Worm (Caenorhabditis elegans) whole organism, L1 larva: ENCODE data around the gene F54C8.1.
A peak's percentile ranks its signal among the peaks of the same experiment; 100 is the strongest.

Source experiments
- C34B4.2 ChIP-seq: sonication (generic microtip); optimal IDR thresholded peaks from 2 replicates; lab custom pipeline; 2017; ENCODE audit warnings: mild to moderate bottlenecking, missing genetic modification characterization, missing compliant biosample characterization
- F16B12.6 ChIP-seq: fragments of 150-350 bp; optimal IDR thresholded peaks from 2 replicates; lab custom pipeline; 2014; ENCODE audit warnings: missing biosample characterization, missing genetic modification characterization
- aha-1 ChIP-seq: fragments of 150-350 bp; optimal IDR thresholded peaks from 2 replicates; lab custom pipeline; 2014; ENCODE audit warnings: missing biosample characterization, missing genetic modification characterization
- alr-1 ChIP-seq: fragments of 200-800 bp; sonication (Bioruptor generic); optimal IDR thresholded peaks from 2 replicates; lab custom pipeline; 2018; ENCODE audit warnings: borderline replicate concordance, mild to moderate bottlenecking, missing genetic modification characterization, missing compliant biosample characterization
- aly-2 ChIP-seq: fragments of 150-350 bp; optimal IDR thresholded peaks from 2 replicates; lab custom pipeline; 2014; ENCODE audit warnings: missing biosample characterization, missing genetic modification characterization
- ceh-82 ChIP-seq, 3 experiments: fragments of 150-350 bp in 1 of 3; sonication (generic microtip) in 2 of 3; optimal IDR thresholded peaks; 2 replicates each; lab custom pipeline; 2014 to 2017; ENCODE audit warnings: missing biosample characterization in 3 of 3, missing genetic modification characterization in 3 of 3
- dpl-1 ChIP-seq, 3 experiments: fragments of 150-350 bp in 2 of 3; sonication (generic microtip) in 1 of 3; optimal IDR thresholded peaks; 2 replicates each; lab custom pipeline; 2014 to 2017; ENCODE audit warnings: missing biosample characterization in 3 of 3, missing genetic modification characterization in 3 of 3, missing genetic modification reagents in 3 of 3
- dsc-1 ChIP-seq: sonication (generic microtip); optimal IDR thresholded peaks from 2 replicates; lab custom pipeline; 2016; ENCODE audit warnings: mild to moderate bottlenecking, missing genetic modification characterization, missing compliant biosample characterization
- efl-1 ChIP-seq, 4 experiments: fragments of 150-350 bp; optimal IDR thresholded peaks in 3 of 4; peaks in 1 of 4; 1 replicate in 1 of 4; 2 replicates in 3 of 4; lab custom pipeline; 2014; ENCODE audit warnings: missing biosample characterization in 2 of 4, missing genetic modification characterization in 2 of 4, missing genetic modification reagents in 2 of 4
- elt-2 ChIP-seq: sonication (generic microtip); optimal IDR thresholded peaks from 2 replicates; lab custom pipeline; 2016; ENCODE audit warnings: missing genetic modification characterization, mild to moderate bottlenecking, inconsistent platforms, missing compliant biosample characterization, missing genetic modification reagents
- ets-5 ChIP-seq: fragments of 200-800 bp; sonication (Bioruptor generic); IDR thresholded peaks from 2 replicates; pipeline ENCODE4 v1.3.6; 2022; ENCODE audit warnings: missing genetic modification characterization, missing compliant biosample characterization
- fkh-10 ChIP-seq: sonication (generic microtip); optimal IDR thresholded peaks from 2 replicates; lab custom pipeline; 2017; ENCODE audit warnings: missing biosample characterization, missing genetic modification reagents, missing genetic modification characterization
- fkh-4 ChIP-seq: sonication (generic microtip); optimal IDR thresholded peaks from 2 replicates; lab custom pipeline; 2016; ENCODE audit warnings: missing compliant biosample characterization, missing genetic modification characterization, borderline replicate concordance
- fkh-8 ChIP-seq: sonication (generic microtip); optimal IDR thresholded peaks from 2 replicates; lab custom pipeline; 2016; ENCODE audit warnings: mild to moderate bottlenecking, missing genetic modification characterization, missing compliant biosample characterization
- grh-1 ChIP-seq: fragments of 200-800 bp; sonication (Bioruptor generic); IDR thresholded peaks from 2 replicates; pipeline ENCODE4 v1.3.6; 2022; ENCODE audit warnings: missing genetic modification reagents, missing genetic modification characterization, missing compliant biosample characterization
- hlh-17 ChIP-seq: fragments of 200-800 bp; sonication (Bioruptor generic); optimal IDR thresholded peaks from 2 replicates; lab custom pipeline; 2018; ENCODE audit warnings: missing genetic modification characterization, mild to moderate bottlenecking, missing compliant biosample characterization, moderate library complexity, borderline replicate concordance
- irx-1 ChIP-seq: sonication (generic microtip); optimal IDR thresholded peaks from 2 replicates; lab custom pipeline; 2016; ENCODE audit warnings: missing genetic modification characterization, missing compliant biosample characterization
- isw-1 ChIP-seq: fragments of 200-800 bp; sonication (Bioruptor generic); IDR thresholded peaks from 2 replicates; pipeline ENCODE4 v1.3.6; 2022; ENCODE audit warnings: missing genetic modification characterization, missing compliant biosample characterization
- lin-14 ChIP-seq: fragments of 200-800 bp; sonication (Bioruptor generic); optimal IDR thresholded peaks from 2 replicates; lab custom pipeline; 2018; ENCODE audit warnings: mild to moderate bottlenecking, missing genetic modification characterization, moderate library complexity, missing compliant biosample characterization
- lin-15B ChIP-seq: fragments of 150-350 bp; sonication (generic microtip); optimal IDR thresholded peaks from 3 replicates; lab custom pipeline; 2014; ENCODE audit warnings: missing biosample characterization, missing genetic modification characterization
- lin-35 ChIP-seq, 2 experiments: fragments of 150-350 bp; optimal IDR thresholded peaks; 2 replicates each; lab custom pipeline; 2014; ENCODE audit warnings: missing biosample characterization in 2 of 2, missing genetic modification characterization in 2 of 2, missing genetic modification reagents in 2 of 2
- lin-39 ChIP-seq: fragments of 150-350 bp; optimal IDR thresholded peaks from 2 replicates; lab custom pipeline; 2014; ENCODE audit warnings: missing biosample characterization, missing genetic modification reagents, missing genetic modification characterization
- lsy-2 ChIP-seq, 2 experiments: fragments of 150-350 bp; optimal IDR thresholded peaks; 2 replicates each; lab custom pipeline; 2014; ENCODE audit warnings: missing biosample characterization in 2 of 2, missing genetic modification characterization in 2 of 2
- mep-1 ChIP-seq: fragments of 150-350 bp; optimal IDR thresholded peaks from 2 replicates; lab custom pipeline; 2014; ENCODE audit warnings: missing biosample characterization, missing genetic modification characterization
- nhr-11 ChIP-seq: fragments of 150-350 bp; optimal IDR thresholded peaks from 2 replicates; lab custom pipeline; 2014; ENCODE audit warnings: missing biosample characterization, missing genetic modification characterization
- nhr-12 ChIP-seq: sonication (generic microtip); optimal IDR thresholded peaks from 2 replicates; lab custom pipeline; 2017; ENCODE audit warnings: missing biosample characterization, missing genetic modification characterization
- nhr-20 ChIP-seq: sonication (generic microtip); optimal IDR thresholded peaks from 2 replicates; lab custom pipeline; 2016; ENCODE audit warnings: mild to moderate bottlenecking, missing genetic modification characterization, missing compliant biosample characterization
- nhr-71 ChIP-seq: sonication (generic microtip); optimal IDR thresholded peaks from 2 replicates; lab custom pipeline; 2016; ENCODE audit warnings: mild to moderate bottlenecking, missing genetic modification characterization, moderate library complexity, missing compliant biosample characterization
- nhr-77 ChIP-seq: fragments of 150-350 bp; optimal IDR thresholded peaks from 2 replicates; lab custom pipeline; 2014; ENCODE audit warnings: missing biosample characterization, missing genetic modification characterization
- nhr-85 ChIP-seq: sonication (generic microtip); peaks from one replicate; lab custom pipeline; 2016; ENCODE audit warnings: missing genetic modification characterization, inconsistent platforms, missing compliant biosample characterization
- pqm-1 ChIP-seq: sonication (generic microtip); optimal IDR thresholded peaks from 3 replicates; lab custom pipeline; 2017; ENCODE audit warnings: missing biosample characterization, missing genetic modification characterization
- rnt-1 ChIP-seq: sonication (generic microtip); optimal IDR thresholded peaks from 2 replicates; lab custom pipeline; 2016; ENCODE audit warnings: mild to moderate bottlenecking, missing genetic modification characterization, moderate library complexity, missing compliant biosample characterization
- skn-1 ChIP-seq: fragments of 150-350 bp; optimal IDR thresholded peaks from 2 replicates; lab custom pipeline; 2014; ENCODE audit warnings: missing biosample characterization, missing genetic modification characterization
- snu-23 ChIP-seq: sonication (generic microtip); optimal IDR thresholded peaks from 2 replicates; lab custom pipeline; 2016; ENCODE audit warnings: missing genetic modification characterization, missing compliant biosample characterization
- sox-4 ChIP-seq: sonication (generic microtip); optimal IDR thresholded peaks from 2 replicates; lab custom pipeline; 2016; ENCODE audit warnings: missing genetic modification characterization, missing compliant biosample characterization
- sptf-1 ChIP-seq: fragments of 150-350 bp; optimal IDR thresholded peaks from 2 replicates; lab custom pipeline; 2014; ENCODE audit warnings: missing biosample characterization, missing genetic modification characterization
- swsn-7 ChIP-seq: sonication (generic microtip); optimal IDR thresholded peaks from 2 replicates; lab custom pipeline; 2016; ENCODE audit warnings: missing genetic modification characterization, missing compliant biosample characterization
- unc-86 ChIP-seq: sonication (generic microtip); optimal IDR thresholded peaks from 2 replicates; lab custom pipeline; 2016; ENCODE audit warnings: missing genetic modification characterization, missing compliant biosample characterization
- xbp-1 ChIP-seq: sonication (generic microtip); optimal IDR thresholded peaks from 2 replicates; lab custom pipeline; 2016; ENCODE audit warnings: missing genetic modification characterization, missing compliant biosample characterization
- zip-4 ChIP-seq: fragments of 200-800 bp; sonication (Bioruptor generic); optimal IDR thresholded peaks from 2 replicates; lab custom pipeline; 2018; ENCODE audit warnings: mild to moderate bottlenecking, missing genetic modification characterization, moderate library complexity, missing compliant biosample characterization
- ztf-4 ChIP-seq: fragments of 150-350 bp; optimal IDR thresholded peaks from 2 replicates; lab custom pipeline; 2014; ENCODE audit warnings: missing biosample characterization, missing genetic modification characterization

F54C8.1 gene

ce11 chrIII:9482423-9482993 lies 43.0 kb downstream of the F54C8.1 start (continued):
- TF ChIP-seq aly-2 (tag; lab: Kevin White, UChicago): no peak
- TF ChIP-seq mep-1 (tag; lab: Kevin White, UChicago): peak; percentile 37
- no peak for TF ChIP-seq elt-2 (tag; lab: Kevin White, UChicago)
- no peak for TF ChIP-seq irx-1 (tag; lab: Kevin White, UChicago)
- peak; percentile 51 for TF ChIP-seq nhr-85 (tag; lab: Kevin White, UChicago)
- TF ChIP-seq ztf-4 (tag; lab: Kevin White, UChicago): no peak

- TF ChIP-seq hlh-17 (GFP tag; lab: Kevin White, UChicago) (no peak), isw-1 (GFP tag; lab: Robert Waterston, UW) (peak; percentile 15), nhr-11 (tag; lab: Kevin White, UChicago) (no peak), C34B4.2 (tag; lab: Kevin White, UChicago) (no peak), sox-4 (tag; lab: Kevin White, UChicago) (no peak), lin-35 (GFP tag; optimal IDR thresholded peaks at IDR 0.05; lab: Kevin White, UChicago) (peak in 1 of 2 experiments; percentile 32), efl-1 (optimal IDR thresholded peaks at IDR 0.05; lab: Kevin White, UChicago) (peak; percentile 23 to 29), efl-1 (GFP tag; optimal IDR thresholded peaks at IDR 0.05 in 1 of 2; lab: Kevin White, UChicago) (no peak), lsy-2 (tag; optimal IDR thresholded peaks at IDR 0.05; lab: Kevin White, UChicago) (peak in 1 of 2 experiments; percentile 64), lin-14 (GFP tag; lab: Kevin White, UChicago) (peak; percentile 76), irx-1 (tag; lab: Kevin White, UChicago) (peak; percentile 19), grh-1 (GFP tag; lab: Robert Waterston, UW) (no peak), rnt-1 (tag; lab: Kevin White, UChicago) (peak; percentile 40), swsn-7 (peak; percentile 27), fkh-8 (peak; percentile 38), dpl-1 (GFP tag; optimal IDR thresholded peaks at IDR 0.05; lab: Kevin White, UChicago) (peak in 1 of 3 experiments; percentile 41), ceh-82 (tag; optimal IDR thresholded peaks at IDR 0.05; lab: Kevin White, UChicago) (peak in 1 of 3 experiments; percentile 49), unc-86 (tag; lab: Kevin White, UChicago) (peak; percentile 20), aha-1 (tag; lab: Kevin White, UChicago) (no peak), skn-1 (tag; lab: Kevin White, UChicago) (no peak), fkh-10 (GFP tag; lab: Kevin White, UChicago) (no peak), ztf-4 (tag; lab: Kevin White, UChicago) (no peak), xbp-1 (tag; lab: Kevin White, UChicago) (peak; percentile 14), F16B12.6 (tag; lab: Kevin White, UChicago) (no peak), lin-15B (tag; lab: Kevin White, UChicago) (peak; percentile 37), alr-1 (tag; lab: Kevin White, UChicago) (no peak), snu-23 (peak; percentile 24), nhr-71 (peak; percentile 50), fkh-4 (peak; percentile 58), zip-4 (GFP tag; lab: Kevin White, UChicago) (no peak), nhr-20 (tag; lab: Kevin White, UChicago) (peak; percentile 2), sptf-1 (tag; lab: Kevin White, UChicago) (no peak), dsc-1 (tag; lab: Kevin White, UChicago) (peak; percentile 96), pqm-1 (tag; lab: Kevin White, UChicago) (no peak)
These were observed 44.2 kb downstream of the F54C8.1 start for ce11 chrIII:9483716-9484115.

- TF ChIP-seq ets-5 (GFP tag; lab: Robert Waterston, UW): no peak
- TF ChIP-seq aly-2 (tag; lab: Kevin White, UChicago): no peak
- no peak for TF ChIP-seq lin-14 (GFP tag; lab: Kevin White, UChicago)
- no peak for TF ChIP-seq lin-39 (tag; lab: Kevin White, UChicago)
- TF ChIP-seq nhr-77 (tag; lab: Kevin White, UChicago): no peak
- no peak for TF ChIP-seq ceh-82 (tag; optimal IDR thresholded peaks at IDR 0.05; lab: Kevin White, UChicago)
- TF ChIP-seq rnt-1 (tag; lab: Kevin White, UChicago): no peak
- no peak for TF ChIP-seq nhr-12
- TF ChIP-seq, all 84 proteins: peak for 0
These were observed 45.9 kb downstream of the F54C8.1 start, which contains the start of gene bre-3 for ce11 chrIII:9485373-9485772. bre-3 (minus strand) TSS chrIII:9485473.
